Worm (Caenorhabditis elegans) whole organism, late embryonic: ENCODE data around the gene F07E5.8.

ENCODE experiments used
- C38D4.7 ChIP-seq: fragments of 200-800 bp; sonication (Bioruptor generic); optimal IDR thresholded peaks from 2 replicates; lab custom pipeline; 2018; ENCODE audit warnings: mild to moderate bottlenecking, missing genetic modification characterization, moderate library complexity, missing compliant biosample characterization
- F13H6.1 ChIP-seq: sonication (generic microtip); optimal IDR thresholded peaks from 2 replicates; lab custom pipeline; 2016; ENCODE audit warnings: missing genetic modification characterization, missing compliant biosample characterization
- K02D7.2 ChIP-seq: sonication (generic microtip); optimal IDR thresholded peaks from 2 replicates; lab custom pipeline; 2017; ENCODE audit warnings: mild to moderate bottlenecking, missing genetic modification characterization, missing compliant biosample characterization
- K09A11.1 ChIP-seq: sonication (generic microtip); optimal IDR thresholded peaks from 2 replicates; lab custom pipeline; 2017; ENCODE audit warnings: antibody characterized with exemption, mild to moderate bottlenecking, missing genetic modification characterization, missing compliant biosample characterization; ENCODE audit not compliant: insufficient read depth
- ceh-19 ChIP-seq: fragments of 200-800 bp; sonication (Bioruptor generic); optimal IDR thresholded peaks from 2 replicates; lab custom pipeline; 2018; ENCODE audit warnings: mild to moderate bottlenecking, missing genetic modification characterization, missing compliant biosample characterization
- ceh-2 ChIP-seq: sonication (generic microtip); optimal IDR thresholded peaks from 2 replicates; lab custom pipeline; 2016; ENCODE audit warnings: missing genotype, missing genetic modification characterization, missing compliant biosample characterization
- ceh-22 ChIP-seq: sonication (generic microtip); optimal IDR thresholded peaks from 2 replicates; lab custom pipeline; 2017; ENCODE audit warnings: missing biosample characterization, missing genetic modification characterization
- ceh-24 ChIP-seq: sonication (generic microtip); optimal IDR thresholded peaks from 2 replicates; lab custom pipeline; 2016; ENCODE audit warnings: mild to moderate bottlenecking, missing genetic modification characterization, missing compliant biosample characterization
- ceh-30 ChIP-seq: fragments of 150-350 bp; optimal IDR thresholded peaks from 2 replicates; lab custom pipeline; 2014; ENCODE audit warnings: missing biosample characterization, missing genetic modification characterization
- ceh-34 ChIP-seq: sonication (generic microtip); optimal IDR thresholded peaks from 2 replicates; lab custom pipeline; 2016; ENCODE audit warnings: mild to moderate bottlenecking, missing genetic modification characterization, missing compliant biosample characterization
- ceh-45 ChIP-seq: fragments of 200-800 bp; sonication (Bioruptor generic); IDR thresholded peaks from 2 replicates; pipeline ENCODE4 v1.3.6; 2022; ENCODE audit warnings: missing genetic modification reagents, missing genetic modification characterization, missing compliant biosample characterization
- elt-2 ChIP-seq: sonication (generic microtip); optimal IDR thresholded peaks from 2 replicates; lab custom pipeline; 2016; ENCODE audit warnings: missing genetic modification reagents, missing genetic modification characterization, missing compliant biosample characterization
- eyg-1 ChIP-seq: sonication (generic microtip); optimal IDR thresholded peaks from 2 replicates; lab custom pipeline; 2016; ENCODE audit warnings: missing genotype, missing genetic modification characterization, missing compliant biosample characterization
- gmeb-2 ChIP-seq: sonication (generic microtip); optimal IDR thresholded peaks from 2 replicates; lab custom pipeline; 2016; ENCODE audit warnings: missing genetic modification characterization, inconsistent platforms, missing compliant biosample characterization
- hlh-13 ChIP-seq: fragments of 200-800 bp; sonication (Bioruptor generic); optimal IDR thresholded peaks from 2 replicates; lab custom pipeline; 2018; ENCODE audit warnings: mild to moderate bottlenecking, missing genetic modification characterization, missing compliant biosample characterization
- hlh-15 ChIP-seq: sonication (generic microtip); optimal IDR thresholded peaks from 2 replicates; lab custom pipeline; 2016; ENCODE audit warnings: missing genetic modification characterization, missing compliant biosample characterization
- hlh-6 ChIP-seq: sonication (generic microtip); optimal IDR thresholded peaks from 2 replicates; lab custom pipeline; 2016; ENCODE audit warnings: missing genotype, missing genetic modification characterization, missing compliant biosample characterization
- hlh-8 ChIP-seq: sonication (generic microtip); optimal IDR thresholded peaks from 2 replicates; lab custom pipeline; 2016; ENCODE audit warnings: missing genotype, missing genetic modification characterization, missing compliant biosample characterization
- lim-6 ChIP-seq: sonication (generic microtip); optimal IDR thresholded peaks from 2 replicates; lab custom pipeline; 2016; ENCODE audit warnings: missing genetic modification characterization, missing compliant biosample characterization
- madf-2 ChIP-seq: sonication (generic microtip); optimal IDR thresholded peaks from 2 replicates; lab custom pipeline; 2017; ENCODE audit warnings: missing genetic modification characterization, missing compliant biosample characterization
- mec-3 ChIP-seq: sonication (generic microtip); optimal IDR thresholded peaks from 2 replicates; lab custom pipeline; 2016; ENCODE audit warnings: borderline replicate concordance, missing genetic modification characterization, missing compliant biosample characterization
- nfya-1 ChIP-seq: sonication (generic microtip); optimal IDR thresholded peaks from 2 replicates; lab custom pipeline; 2017; ENCODE audit warnings: missing genetic modification characterization, mild to moderate bottlenecking, missing compliant biosample characterization, antibody characterized with exemption, moderate library complexity
- npax-4 ChIP-seq: sonication (generic microtip); optimal IDR thresholded peaks from 2 replicates; lab custom pipeline; 2016; ENCODE audit warnings: missing genetic modification characterization, missing compliant biosample characterization
- pag-3 ChIP-seq: sonication (generic microtip); optimal IDR thresholded peaks from 2 replicates; lab custom pipeline; 2016; ENCODE audit warnings: missing compliant biosample characterization, missing genetic modification characterization, borderline replicate concordance
- pat-9 ChIP-seq: fragments of 200-800 bp; sonication (Bioruptor generic); optimal IDR thresholded peaks from 2 replicates; lab custom pipeline; 2018; ENCODE audit warnings: mild to moderate bottlenecking, missing genetic modification characterization, moderate library complexity, missing compliant biosample characterization
- ref-2 ChIP-seq: sonication (generic microtip); optimal IDR thresholded peaks from 2 replicates; lab custom pipeline; 2016; ENCODE audit warnings: missing genetic modification characterization, missing compliant biosample characterization
- rnt-1 ChIP-seq: sonication (generic microtip); optimal IDR thresholded peaks from 2 replicates; lab custom pipeline; 2016; ENCODE audit warnings: missing genetic modification characterization, missing compliant biosample characterization
- sox-2 ChIP-seq: fragments of 200-800 bp; sonication (Bioruptor generic); IDR thresholded peaks from 2 replicates; pipeline ENCODE4 v1.3.6; 2022; ENCODE audit warnings: missing genetic modification reagents, missing genetic modification characterization, missing compliant biosample characterization
- sox-4 ChIP-seq: sonication (generic microtip); optimal IDR thresholded peaks from 2 replicates; lab custom pipeline; 2017; ENCODE audit warnings: mild to moderate bottlenecking, missing genetic modification characterization, inconsistent platforms, missing compliant biosample characterization
- syd-9 ChIP-seq: sonication (generic microtip); optimal IDR thresholded peaks from 2 replicates; lab custom pipeline; 2016; ENCODE audit warnings: mild to moderate bottlenecking, missing genetic modification characterization, moderate library complexity, missing compliant biosample characterization
- tbx-2 ChIP-seq: sonication (generic microtip); optimal IDR thresholded peaks from 2 replicates; lab custom pipeline; 2016; ENCODE audit warnings: missing genetic modification characterization, missing compliant biosample characterization
- unc-86 ChIP-seq: sonication (generic microtip); optimal IDR thresholded peaks from 2 replicates; lab custom pipeline; 2016; ENCODE audit warnings: missing genetic modification characterization, missing compliant biosample characterization
- zip-5 ChIP-seq: sonication (generic microtip); optimal IDR thresholded peaks from 2 replicates; lab custom pipeline; 2016; ENCODE audit warnings: missing genetic modification characterization, missing compliant biosample characterization

The F07E5.8 gene

DNA sequence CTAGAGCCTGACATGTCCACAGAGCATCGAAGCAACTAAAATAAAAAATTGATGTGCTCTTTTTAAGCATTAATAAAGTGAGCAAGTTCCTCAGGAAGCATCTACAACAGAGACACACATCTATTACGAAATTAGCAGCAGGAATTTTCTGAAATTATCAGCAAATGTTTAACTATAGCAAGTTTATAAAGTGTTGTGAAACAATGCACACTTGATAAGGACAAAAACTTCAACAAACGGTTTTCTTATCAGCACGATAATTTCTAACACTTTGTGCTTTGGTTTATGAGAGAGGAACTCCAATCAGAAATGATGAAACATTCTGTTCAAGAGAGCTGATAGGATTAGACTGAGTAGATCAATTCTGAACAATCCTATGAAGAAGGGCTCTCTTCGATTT is 15.2 kb upstream of the F07E5.8 start, which contains the start of gene trpl-5:
TSS of gene trpl-5 (minus strand) at position 32 of the 400 bp plus-strand sequence.
- no peak for TF ChIP-seq zip-5 (tag; lab: Kevin White, UChicago)
- peak; percentile 80 for TF ChIP-seq elt-2

DNA sequence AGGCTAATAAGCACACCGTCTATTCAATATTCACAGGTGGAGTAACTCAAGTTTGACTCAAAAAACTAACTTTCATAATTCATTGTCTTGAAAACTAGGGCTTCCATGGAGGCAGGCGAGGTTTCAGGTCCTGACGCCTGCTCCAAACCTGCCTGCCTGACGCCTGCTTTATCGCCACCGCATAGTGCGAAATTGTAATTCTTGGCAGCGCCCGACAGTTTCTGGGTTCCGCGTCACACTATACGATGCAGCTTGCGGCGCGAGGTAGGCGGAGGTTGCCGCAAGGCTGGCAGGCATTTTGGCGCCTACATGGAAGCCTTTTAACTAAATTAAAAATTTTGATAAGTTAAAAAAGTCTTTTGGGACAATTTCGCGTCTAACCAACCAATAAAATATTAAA is 11.8 kb upstream of the F07E5.8 start:
- TF ChIP-seq hlh-13 (GFP tag; lab: Kevin White, UChicago) (no peak), hlh-6 (tag; lab: Kevin White, UChicago) (no peak)

DNA sequence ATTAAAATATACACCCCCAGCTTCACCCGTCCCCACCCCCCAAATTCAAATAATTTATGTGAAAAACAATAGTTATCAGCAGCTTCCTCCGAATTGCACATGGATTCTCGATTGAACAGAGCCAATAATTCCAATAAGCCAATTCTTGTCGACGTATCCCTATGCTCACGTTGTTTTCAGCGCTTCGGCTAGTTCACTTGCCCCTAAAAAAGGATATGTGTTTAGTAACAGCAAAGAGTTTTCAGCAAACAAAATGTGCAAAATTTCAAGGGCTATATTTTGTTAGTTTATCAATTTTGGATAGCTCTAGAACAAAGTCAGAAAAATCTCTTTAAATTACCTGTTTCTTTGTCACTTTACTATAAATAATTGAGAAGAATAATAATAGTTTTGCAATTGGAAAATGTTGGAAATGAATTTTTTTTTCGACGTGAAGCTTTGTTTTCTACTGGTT is 8.3 kb upstream of the F07E5.8 start, which contains the start of the genes T16A1.5 and fbxc-49:
TSS of gene T16A1.5 (minus strand) at position 101 of the 454 bp plus-strand sequence.
TSS of gene fbxc-49 (plus strand) at position 404 of the 454 bp plus-strand sequence.
- TF ChIP-seq rnt-1 (tag; lab: Kevin White, UChicago) (no peak), ref-2 (no peak), hlh-13 (GFP tag; lab: Kevin White, UChicago) (no peak), ceh-22 (tag; lab: Kevin White, UChicago) (no peak), ceh-24 (tag; lab: Kevin White, UChicago) (no peak)

DNA sequence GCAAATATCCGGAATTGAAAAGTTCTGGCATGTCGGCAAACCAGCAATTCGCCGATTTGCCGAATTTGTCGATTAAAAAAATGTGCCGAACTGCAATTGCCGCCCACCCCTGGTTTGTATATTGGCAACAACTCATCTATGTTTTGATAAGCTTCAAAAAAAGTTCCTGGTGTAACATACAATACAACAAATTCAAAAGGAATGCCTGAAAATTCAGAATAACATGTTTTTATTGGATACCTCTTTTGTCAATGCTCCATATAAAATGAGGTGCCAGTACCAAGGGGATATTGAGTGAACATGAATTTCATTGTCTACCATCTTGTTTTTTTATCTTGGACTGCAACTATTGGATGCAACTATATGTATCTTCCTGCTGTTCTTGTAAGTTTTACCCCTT is 5.8 kb upstream of the F07E5.8 start, which contains the start of gene T16A1.4:
TSS of gene T16A1.4 (plus strand) at position 301 of the 400 bp plus-strand sequence.
- TF ChIP-seq hlh-13 (GFP tag; lab: Kevin White, UChicago) (no peak), lim-6 (no peak), F13H6.1 (no peak), ceh-34 (no peak), tbx-2 (no peak), K02D7.2 (tag; lab: Kevin White, UChicago) (no peak), npax-4 (tag; lab: Kevin White, UChicago) (no peak), ceh-22 (tag; lab: Kevin White, UChicago) (no peak), eyg-1 (no peak), hlh-6 (tag; lab: Kevin White, UChicago) (no peak), mec-3 (tag; lab: Kevin White, UChicago) (no peak), syd-9 (tag; lab: Kevin White, UChicago) (no peak), ceh-2 (tag; lab: Kevin White, UChicago) (no peak), gmeb-2 (tag; lab: Kevin White, UChicago) (no peak), hlh-8 (no peak), madf-2 (tag; lab: Kevin White, UChicago) (no peak), C38D4.7 (GFP tag; lab: Kevin White, UChicago) (no peak), pat-9 (no peak), ceh-19 (GFP tag; lab: Kevin White, UChicago) (no peak)
- TF ChIP-seq, all 69 proteins: peak for 0

DNA sequence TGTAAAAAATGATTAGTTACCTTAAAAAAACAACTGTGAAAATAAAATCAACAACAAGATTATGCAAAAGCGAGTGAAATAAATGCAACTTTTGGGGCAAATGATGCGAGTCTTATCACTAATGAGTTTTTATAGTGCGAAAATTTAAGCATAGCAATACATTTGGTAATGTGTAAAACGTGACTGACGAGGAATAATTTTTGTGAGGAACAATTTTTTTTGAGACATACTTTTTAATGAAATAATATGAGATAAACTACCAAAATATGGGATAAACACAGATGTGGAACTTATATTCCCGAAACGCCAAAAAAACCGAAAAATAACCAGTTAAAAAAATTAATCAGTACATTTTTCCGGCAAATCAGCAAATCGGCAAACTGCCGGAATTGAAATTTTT is 5.0 kb upstream of the F07E5.8 start, which contains the start of gene F07E5.9:
TSS of gene F07E5.9 (minus strand) at position 101 of the 400 bp plus-strand sequence.
- TF ChIP-seq ceh-30 (tag; lab: Kevin White, UChicago) (no peak), pat-9 (no peak), K09A11.1 (tag; lab: Kevin White, UChicago) (no peak), pag-3 (tag; lab: Kevin White, UChicago) (no peak), unc-86 (no peak), rnt-1 (tag; lab: Kevin White, UChicago) (no peak), ceh-45 (GFP tag; lab: Robert Waterston, UW) (no peak), hlh-15 (no peak), nfya-1 (tag; lab: Kevin White, UChicago) (no peak), ceh-24 (tag; lab: Kevin White, UChicago) (no peak), mec-3 (tag; lab: Kevin White, UChicago) (no peak), sox-2 (GFP tag; lab: Robert Waterston, UW) (no peak), ceh-34 (no peak), tbx-2 (no peak), sox-4 (no peak), hlh-13 (GFP tag; lab: Kevin White, UChicago) (no peak)
- TF ChIP-seq, all 69 proteins: peak for 0
